Fruit fly (Drosophila melanogaster) ovary, adult (tissue): ENCODE data around the gene CG14629.

Experiments
- CG17801 ChIP-seq: fragments of 200-800 bp; optimal IDR thresholded peaks from 2 replicates; lab custom pipeline; 2019; ENCODE audit warnings: missing biosample characterization, mild to moderate bottlenecking, missing genetic modification characterization, moderate library complexity; ENCODE audit not compliant: partially characterized antibody

The CG14629 gene

dm6 chrX:1063143-1063542, 11.8 kb downstream of the CG14629 start:
- peak; percentile 13 for TF ChIP-seq CG17801 (GFP tag; lab: Kevin White, UChicago)

DNA sequence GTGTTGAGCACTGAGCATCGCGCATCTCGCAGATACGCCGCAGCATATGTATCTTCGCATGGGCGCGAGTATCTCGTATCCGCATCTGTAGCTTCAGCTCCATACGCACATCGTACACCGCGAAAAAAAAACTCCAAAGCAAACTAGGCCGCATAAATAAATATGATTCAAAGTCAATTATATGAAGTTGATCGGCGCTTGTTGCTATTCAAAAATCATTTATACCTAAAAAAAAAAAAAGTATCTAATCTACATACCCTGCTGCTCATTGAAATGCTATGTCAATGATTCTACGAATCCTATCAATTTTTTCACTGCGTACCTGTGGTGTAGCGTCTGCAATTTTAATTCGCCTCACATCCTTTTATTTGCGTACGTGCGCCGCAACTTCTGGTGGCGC, 29.4 kb downstream of the CG14629 start:
- TF ChIP-seq CG17801 (GFP tag; lab: Kevin White, UChicago), result no peak

DNA sequence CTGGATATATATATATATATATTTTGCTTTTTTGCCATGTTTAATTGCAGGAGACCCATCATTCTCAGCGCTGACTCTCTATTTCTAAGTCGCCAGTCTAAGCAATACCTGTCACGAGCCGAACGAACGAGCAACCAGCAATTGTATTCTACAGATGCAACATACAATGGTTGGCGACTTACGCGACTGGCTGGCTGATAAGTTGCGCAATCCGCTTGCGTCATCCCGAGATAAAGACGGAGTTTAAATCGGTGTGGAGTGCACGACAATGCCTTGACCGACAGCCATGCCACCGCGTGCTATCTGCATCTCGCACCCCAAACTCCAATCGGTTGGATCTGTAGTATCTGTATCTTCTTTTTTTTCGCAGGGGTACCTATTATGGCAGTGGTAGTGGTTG, 31.1 kb downstream of the CG14629 start:
- TF ChIP-seq CG17801 (GFP tag; lab: Kevin White, UChicago), result no peak

- TF ChIP-seq CG17801 (GFP tag; lab: Kevin White, UChicago), result no peak
Measured at dm6 chrX:1083123-1083522, 31.8 kb downstream of the CG14629 start.

dm6 chrX:1090408-1090807, 39.1 kb downstream of the CG14629 start:
- TF ChIP-seq CG17801 (GFP tag; lab: Kevin White, UChicago), result no peak

- no peak for TF ChIP-seq CG17801 (GFP tag; lab: Kevin White, UChicago)
Measured at dm6 chrX:1094364-1094763, 43.0 kb downstream of the CG14629 start.

- no peak for TF ChIP-seq CG17801 (GFP tag; lab: Kevin White, UChicago)
Measured at dm6 chrX:1099643-1100042, 48.3 kb downstream of the CG14629 start.
